Fruit fly (Drosophila melanogaster): ENCODE measurements around the gene CG14258.

CG14258 gene

DNA sequence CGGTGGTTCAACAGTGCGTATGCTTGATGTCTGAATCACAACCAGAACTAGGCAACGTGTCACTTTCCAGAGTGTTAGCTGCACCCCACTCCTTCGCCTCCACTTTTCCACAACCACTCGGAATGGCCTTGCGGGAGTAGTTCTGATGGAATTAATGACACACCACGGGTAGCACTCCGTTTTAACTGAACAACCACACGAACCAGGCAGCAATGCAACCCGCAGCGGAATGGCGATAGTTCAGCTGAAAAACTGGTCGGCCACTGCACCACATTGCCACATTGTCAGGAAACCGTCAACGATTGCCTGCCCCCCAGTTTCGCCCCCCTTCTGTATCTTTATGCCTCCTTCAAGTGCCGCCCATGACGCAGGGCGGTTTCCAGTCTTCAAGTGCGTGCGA is 5.4 kb upstream of the CG14258 start, which contains the start of gene Cpr97Ea:
TSS of gene Cpr97Ea (minus strand) at position 230 of the 400 bp plus-strand sequence.
- no peak for TF ChIP-seq CG17801 (GFP tag; optimal IDR thresholded peaks at IDR 0.05; ENCODE audit: partially characterized antibody)

DNA sequence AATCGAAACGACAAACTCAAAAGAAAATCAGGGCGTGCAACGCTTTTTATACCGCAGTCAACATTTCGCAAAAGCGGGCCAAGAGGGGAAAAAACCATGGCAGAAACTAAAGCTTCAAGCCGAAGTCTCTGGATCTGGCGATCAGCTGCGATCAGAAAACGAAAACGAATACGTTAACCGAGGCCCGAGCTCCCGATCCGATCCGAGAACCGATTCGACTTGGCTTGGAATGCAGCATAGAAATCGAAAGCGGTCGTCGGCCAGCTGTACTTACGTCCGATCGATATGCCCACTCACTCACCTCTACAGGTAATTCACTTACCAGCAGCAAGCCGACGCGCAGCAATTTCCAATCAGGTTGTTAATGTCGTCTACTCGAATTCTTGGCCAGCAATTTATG is 1.8 kb upstream of the CG14258 start, which contains the start of gene Cpr97Eb:
TSS of gene Cpr97Eb (minus strand) at position 25 of the 400 bp plus-strand sequence.
- no peak for TF ChIP-seq CG17801 (GFP tag; optimal IDR thresholded peaks at IDR 0.05; ENCODE audit: partially characterized antibody)

DNA sequence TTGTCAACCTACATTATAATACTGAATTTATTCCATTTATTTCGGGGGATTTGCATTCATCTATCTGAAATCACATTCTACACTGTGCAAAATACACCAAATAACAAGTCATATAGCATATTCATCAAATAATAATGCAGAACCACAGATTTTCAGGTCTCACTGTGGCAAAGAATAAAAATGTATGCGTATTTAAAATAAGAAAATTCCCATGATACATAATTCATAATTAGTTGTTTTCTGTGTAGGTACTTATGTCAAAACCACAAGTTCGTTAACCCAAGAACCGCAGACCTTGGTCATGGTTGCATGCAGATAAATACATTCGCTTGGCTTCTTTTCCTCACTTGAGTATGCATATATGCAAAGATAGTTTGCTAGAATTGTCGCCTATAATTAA is 680 bp upstream of the CG14258 start:
- no peak for TF ChIP-seq CG17801 (GFP tag; optimal IDR thresholded peaks at IDR 0.05; ENCODE audit: partially characterized antibody)

DNA sequence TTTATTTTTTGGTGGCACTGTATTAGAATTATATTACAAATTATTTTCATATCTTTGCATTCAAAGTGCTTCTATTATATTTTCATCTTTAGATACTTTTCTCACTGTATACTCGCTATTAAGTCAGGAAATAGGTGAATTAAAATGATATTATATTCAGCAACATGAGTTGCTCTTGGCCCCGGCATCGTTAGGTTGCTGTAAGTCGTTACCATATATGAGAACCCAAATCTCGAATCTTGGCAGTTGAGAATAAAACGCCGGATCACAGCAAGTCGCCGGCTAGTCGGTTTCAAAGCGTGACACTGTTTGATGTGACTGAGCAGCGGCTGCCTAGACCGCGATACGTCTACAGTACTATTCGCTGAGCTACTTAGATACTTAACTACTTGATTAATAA is 1.3 kb downstream of the CG14258 start, which contains the start of gene CG14259:
TSS of gene CG14259 (plus strand) at position 301 of the 400 bp plus-strand sequence.
- TF ChIP-seq CG17801 (GFP tag; optimal IDR thresholded peaks at IDR 0.05; ENCODE audit: partially characterized antibody), result no peak

DNA sequence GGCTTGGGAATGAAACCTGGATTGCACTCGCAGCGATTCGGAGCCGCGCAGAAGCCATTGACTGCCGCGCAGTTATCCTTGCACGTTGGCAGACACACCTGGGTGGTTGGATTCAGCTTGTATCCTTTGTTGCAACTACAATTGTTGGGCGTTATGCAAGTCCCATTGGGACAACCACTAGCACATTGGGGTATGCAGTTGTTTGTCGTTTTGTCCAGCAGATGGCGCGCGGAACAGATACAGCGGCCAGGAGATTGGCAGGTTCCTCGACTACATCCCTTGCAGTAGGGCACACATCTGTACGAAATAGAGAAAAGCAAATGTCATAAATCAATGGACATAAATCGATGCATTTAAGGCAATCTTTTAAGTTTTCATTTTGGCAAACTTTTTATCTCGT is 5.7 kb downstream of the CG14258 start:
- TF ChIP-seq CG17801 (GFP tag; optimal IDR thresholded peaks at IDR 0.05; ENCODE audit: partially characterized antibody), result no peak

DNA sequence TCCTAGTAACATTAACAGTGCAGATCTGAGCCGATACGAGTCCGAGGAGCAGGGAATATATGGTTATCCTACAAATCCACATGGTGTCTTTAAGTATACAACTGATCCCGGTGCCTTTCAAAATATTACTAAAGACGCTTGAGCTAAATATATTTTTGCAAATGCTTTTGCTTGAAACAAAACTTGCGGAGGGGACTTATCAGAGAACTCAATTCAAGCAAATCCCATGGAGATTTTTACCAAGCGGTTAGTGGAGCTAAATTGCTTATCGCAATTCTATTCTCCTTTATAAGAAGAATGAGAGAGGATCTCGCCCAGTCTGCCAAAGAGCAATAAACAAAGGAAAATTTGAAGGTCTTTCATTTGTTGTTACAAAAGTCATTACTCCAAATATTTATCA is 6.6 kb downstream of the CG14258 start, which contains the start of gene eater:
TSS of gene eater (minus strand) at position 101 of the 400 bp plus-strand sequence.
- no peak for TF ChIP-seq CG17801 (GFP tag; optimal IDR thresholded peaks at IDR 0.05; ENCODE audit: partially characterized antibody)

DNA sequence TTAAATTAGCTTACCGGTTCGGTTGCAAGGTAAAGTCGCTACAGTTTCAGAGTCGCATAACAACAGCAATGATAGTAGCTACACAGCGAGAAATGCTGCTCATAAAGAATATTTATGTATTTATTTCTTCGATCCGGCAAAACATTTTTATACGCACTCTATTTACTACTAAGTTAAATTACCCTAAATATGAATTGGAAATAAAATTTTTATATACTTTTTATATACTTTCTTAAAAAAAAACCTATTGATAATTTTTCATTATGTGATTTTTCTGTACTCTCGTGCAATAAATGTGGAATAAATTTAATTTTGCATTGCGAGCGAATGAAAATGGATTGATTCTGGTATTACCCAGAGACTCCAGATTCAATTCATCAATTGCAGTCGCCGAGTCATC is 8.0 kb downstream of the CG14258 start, which contains the start of gene Jhbp11:
TSS of gene Jhbp11 (plus strand) at position 301 of the 400 bp plus-strand sequence.
- no peak for TF ChIP-seq CG17801 (GFP tag; optimal IDR thresholded peaks at IDR 0.05; ENCODE audit: partially characterized antibody)

DNA sequence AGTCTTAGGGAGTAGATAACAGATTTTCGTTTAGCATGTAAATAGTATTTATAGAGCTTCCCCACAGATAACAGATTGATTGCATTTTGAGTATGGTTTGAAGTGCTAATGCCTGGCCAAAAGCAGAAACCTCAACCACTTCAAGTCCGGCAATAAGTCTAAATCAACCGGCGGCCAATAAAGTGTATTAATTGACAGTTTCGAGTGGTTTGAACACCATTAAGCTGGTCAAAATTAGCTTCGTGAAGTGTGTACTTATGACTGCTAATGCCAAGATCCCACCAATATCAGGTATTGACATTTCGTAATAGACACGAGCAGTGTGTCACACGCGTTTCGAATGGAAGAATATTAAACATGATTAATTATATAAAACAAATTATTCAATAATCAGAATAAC is 12.5 kb downstream of the CG14258 start:
- no peak for TF ChIP-seq CG17801 (GFP tag; optimal IDR thresholded peaks at IDR 0.05; ENCODE audit: partially characterized antibody)

DNA sequence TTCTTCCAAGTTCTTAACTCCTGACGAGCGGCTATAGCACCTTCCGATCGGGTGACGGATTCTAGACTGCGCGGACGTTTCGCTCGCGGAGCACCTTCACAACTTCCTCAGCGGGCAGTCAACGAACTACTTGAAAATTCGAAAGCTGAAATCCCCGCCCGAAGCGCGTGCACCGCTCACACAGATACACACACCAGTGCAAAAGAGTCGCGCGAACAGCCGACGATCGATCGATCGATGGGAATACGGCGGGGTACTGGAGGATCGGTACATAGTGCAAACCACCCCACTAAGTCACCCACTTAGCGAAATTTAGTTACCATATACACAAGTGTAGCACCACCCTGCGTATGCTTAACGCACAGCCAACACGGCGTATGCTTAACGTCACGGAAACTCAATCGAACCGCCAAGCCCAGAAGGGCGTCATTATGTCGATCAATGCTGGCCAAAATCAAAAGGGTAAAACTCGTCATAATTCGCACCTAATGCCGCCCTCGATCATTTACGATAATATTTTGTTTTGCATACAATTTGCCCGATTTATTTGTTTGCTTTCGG is 13.3 kb downstream of the CG14258 start, which contains the start of gene CAH9:
TSS of gene CAH9 (minus strand) at position 51 of the 561 bp plus-strand sequence.
- no peak for TF ChIP-seq CG17801 (GFP tag; optimal IDR thresholded peaks at IDR 0.05; ENCODE audit: partially characterized antibody)

DNA sequence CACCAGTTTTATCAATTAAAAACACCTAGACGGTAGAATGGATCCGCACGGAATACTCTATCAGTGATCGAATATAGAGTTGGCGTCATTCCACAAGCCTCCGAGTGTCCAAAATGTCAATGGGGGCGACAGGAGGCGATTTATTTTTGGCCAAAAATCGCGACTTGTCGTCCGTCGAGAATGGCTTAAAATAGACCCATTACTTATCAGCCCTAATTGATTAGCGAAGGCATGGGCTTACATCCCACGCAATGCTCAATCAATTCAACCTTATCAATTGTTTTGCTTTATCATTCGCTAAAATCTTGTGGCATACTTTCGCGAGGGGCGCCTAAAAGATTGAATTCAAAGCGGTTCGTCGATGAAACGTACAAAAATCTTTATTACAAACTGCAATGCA is 15.2 kb downstream of the CG14258 start:
- no peak for TF ChIP-seq CG17801 (GFP tag; optimal IDR thresholded peaks at IDR 0.05; ENCODE audit: partially characterized antibody)

DNA sequence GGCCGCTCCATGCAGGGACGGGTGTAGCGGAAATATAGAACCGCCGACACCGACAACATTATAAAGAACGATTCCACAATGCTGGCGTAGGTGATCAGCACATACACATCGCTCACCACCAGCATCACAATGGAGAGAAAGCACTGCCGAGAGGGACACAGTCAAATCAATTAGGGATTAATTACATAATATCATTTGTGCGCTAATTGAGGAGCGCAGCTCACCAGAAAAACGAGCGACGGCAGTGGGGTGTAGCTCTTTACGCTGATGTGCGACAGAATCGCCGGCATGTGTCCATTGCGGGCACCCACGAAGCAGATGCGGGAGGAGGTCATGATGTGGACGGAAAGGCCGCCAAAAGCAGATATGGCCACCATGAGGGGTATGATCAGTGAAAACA is 16.5 kb downstream of the CG14258 start:
- no peak for TF ChIP-seq CG17801 (GFP tag; optimal IDR thresholded peaks at IDR 0.05; ENCODE audit: partially characterized antibody)

DNA sequence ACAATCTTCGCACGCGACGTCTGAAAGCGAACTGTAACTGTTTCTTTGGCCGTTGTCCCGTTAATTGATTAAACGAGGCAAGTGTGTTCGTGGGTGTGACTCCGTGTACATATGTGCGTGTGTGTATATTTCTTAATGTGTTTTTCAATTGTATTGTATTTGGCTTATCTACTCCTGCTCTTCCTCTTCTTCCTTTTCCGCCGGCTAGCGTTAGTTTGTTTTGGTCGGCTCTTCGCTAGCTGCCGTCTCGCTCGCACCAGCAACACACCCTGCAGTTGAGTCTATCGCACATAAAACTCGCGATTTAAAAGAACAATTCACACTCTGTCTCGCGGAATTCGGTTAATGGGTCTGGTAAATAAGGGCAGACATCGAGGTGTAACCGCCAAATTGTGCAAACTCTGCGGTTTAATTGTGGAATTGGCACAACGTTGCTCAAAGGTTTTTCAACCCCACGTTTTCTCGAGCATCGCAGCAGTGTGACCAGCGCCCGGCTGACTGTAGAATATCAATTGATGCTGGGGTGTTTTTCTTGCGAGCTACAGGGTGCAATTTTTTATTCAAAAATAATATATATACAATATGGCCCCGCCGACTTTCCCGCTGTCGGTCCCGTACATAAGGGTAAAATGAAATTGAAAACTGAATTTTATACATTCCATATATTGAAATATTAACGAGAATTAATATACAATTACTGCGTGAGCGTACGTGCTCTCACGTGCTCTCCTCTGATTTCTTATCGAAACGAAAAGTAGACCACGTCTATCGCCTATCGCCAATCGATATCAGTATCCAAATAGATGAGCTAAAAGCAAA is 19.1 kb downstream of the CG14258 start, which contains the start of the genes gb and CG5815:
TSS of gene gb (minus strand) at position 487 of the 819 bp plus-strand sequence.
TSS of gene CG5815 (plus strand) at position 783 of the 819 bp plus-strand sequence.
- peak; percentile 93 for TF ChIP-seq CG17801 (GFP tag; optimal IDR thresholded peaks at IDR 0.05; ENCODE audit: partially characterized antibody)

DNA sequence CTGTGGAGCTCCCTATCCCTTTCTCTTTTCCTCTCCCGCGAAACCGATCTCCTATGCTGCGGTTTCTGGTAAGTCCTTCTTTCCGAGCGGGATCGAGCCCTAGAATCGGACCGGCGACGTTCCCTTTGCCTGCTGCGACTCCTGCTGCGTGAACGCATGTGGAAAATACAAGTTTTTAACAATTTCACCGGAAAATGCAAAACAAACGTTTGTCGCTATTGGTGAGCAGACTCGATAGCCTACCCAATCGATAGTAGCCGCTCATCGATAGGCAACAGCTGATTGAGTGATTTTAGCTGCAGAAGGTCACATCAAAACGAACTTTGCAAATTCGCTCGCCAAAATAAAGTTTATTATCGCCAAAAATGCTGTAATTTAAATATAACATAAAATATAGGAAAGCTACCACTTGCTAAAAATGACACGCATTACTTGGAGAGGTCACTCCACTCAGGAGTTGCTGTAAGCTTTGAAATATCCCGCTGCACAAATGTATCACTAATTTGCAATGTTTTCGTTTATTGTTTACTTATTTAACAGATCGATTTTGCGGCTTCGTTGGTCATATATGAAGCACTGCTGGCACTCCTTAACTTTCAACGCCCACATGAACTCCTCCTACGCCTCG is 23.6 kb downstream of the CG14258 start, which contains the start of the genes CG6066 and CG5880:
TSS of gene CG6066 (minus strand) at position 243 of the 628 bp plus-strand sequence.
TSS of gene CG5880 (plus strand) at position 281 of the 628 bp plus-strand sequence.
- TF ChIP-seq CG17801 (GFP tag; optimal IDR thresholded peaks at IDR 0.05; ENCODE audit: partially characterized antibody), result no peak

DNA sequence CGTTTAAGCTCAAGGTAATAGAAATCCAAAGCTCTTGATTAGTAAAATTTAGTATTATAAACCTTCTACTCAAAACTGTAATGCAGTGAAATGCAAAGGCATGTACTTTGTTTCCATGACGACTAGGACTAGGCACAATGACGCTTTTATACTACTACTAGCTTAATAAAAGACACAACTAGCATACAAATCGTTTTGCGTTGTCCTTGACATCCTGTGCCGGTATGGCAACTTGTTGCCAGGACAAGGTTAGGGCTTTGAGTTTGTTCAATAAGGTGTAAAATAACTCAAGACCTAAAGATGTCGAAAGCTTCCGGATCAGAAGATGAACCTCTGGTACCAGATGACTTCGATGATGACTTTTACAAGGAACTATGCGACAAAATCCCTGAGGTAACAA is 25.4 kb downstream of the CG14258 start, which contains the start of gene CG5882:
TSS of gene CG5882 (plus strand) at position 301 of the 400 bp plus-strand sequence.
- no peak for TF ChIP-seq CG17801 (GFP tag; optimal IDR thresholded peaks at IDR 0.05; ENCODE audit: partially characterized antibody)

DNA sequence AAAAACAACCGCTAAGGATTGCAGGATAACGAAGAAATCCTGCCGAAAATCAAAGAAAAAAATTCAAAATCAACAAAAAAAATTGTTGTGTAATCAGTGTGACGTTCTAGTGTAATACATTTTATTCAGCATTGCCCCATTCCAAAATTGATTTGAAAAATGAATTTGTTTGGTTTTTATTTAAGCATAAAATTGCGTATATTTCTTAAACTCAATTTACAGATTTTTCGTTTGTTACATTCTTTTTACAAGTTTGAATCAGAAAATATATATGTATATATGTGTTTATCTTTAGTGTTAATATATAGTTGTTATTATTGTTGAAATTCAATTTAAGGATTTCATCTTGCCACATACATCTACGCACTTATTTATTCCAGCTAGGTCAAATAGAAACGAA is 31.6 kb downstream of the CG14258 start, which contains the start of gene CG6059:
TSS of gene CG6059 (minus strand) at position 101 of the 400 bp plus-strand sequence.
- TF ChIP-seq CG17801 (GFP tag; optimal IDR thresholded peaks at IDR 0.05; ENCODE audit: partially characterized antibody), result no peak
